Worm (Caenorhabditis elegans) whole organism, late embryonic: ENCODE results near the gene F37H8.6.
A peak's percentile ranks its signal among the peaks of the same experiment; 100 is the strongest.

Source experiments
- C08G9.2 ChIP-seq: sonication (generic microtip); optimal IDR thresholded peaks from 2 replicates; lab custom pipeline; 2016; ENCODE audit warnings: mild to moderate bottlenecking, missing genetic modification characterization, moderate library complexity, missing compliant biosample characterization
- C38D4.7 ChIP-seq: fragments of 200-800 bp; sonication (Bioruptor generic); optimal IDR thresholded peaks from 2 replicates; lab custom pipeline; 2018; ENCODE audit warnings: mild to moderate bottlenecking, missing genetic modification characterization, moderate library complexity, missing compliant biosample characterization
- K09A11.1 ChIP-seq: sonication (generic microtip); optimal IDR thresholded peaks from 2 replicates; lab custom pipeline; 2017; ENCODE audit warnings: antibody characterized with exemption, mild to moderate bottlenecking, missing genetic modification characterization, missing compliant biosample characterization; ENCODE audit not compliant: insufficient read depth
- T23F11.4 ChIP-seq: fragments of 200-800 bp; sonication (Bioruptor generic); optimal IDR thresholded peaks from 2 replicates; lab custom pipeline; 2018; ENCODE audit warnings: mild to moderate bottlenecking, missing genetic modification characterization, missing compliant biosample characterization
- ahr-1 ChIP-seq: sonication (generic microtip); optimal IDR thresholded peaks from 2 replicates; lab custom pipeline; 2016; ENCODE audit warnings: missing genetic modification characterization, missing compliant biosample characterization
- ama-1 ChIP-seq: fragments of 150-350 bp; optimal IDR thresholded peaks from 2 replicates; lab custom pipeline; 2014
- ceh-18 ChIP-seq: sonication (generic microtip); optimal IDR thresholded peaks from 2 replicates; lab custom pipeline; 2016; ENCODE audit warnings: missing genetic modification characterization, missing compliant biosample characterization
- ceh-19 ChIP-seq: fragments of 200-800 bp; sonication (Bioruptor generic); optimal IDR thresholded peaks from 2 replicates; lab custom pipeline; 2018; ENCODE audit warnings: mild to moderate bottlenecking, missing genetic modification characterization, missing compliant biosample characterization
- ceh-2 ChIP-seq: sonication (generic microtip); optimal IDR thresholded peaks from 2 replicates; lab custom pipeline; 2016; ENCODE audit warnings: missing genotype, missing genetic modification characterization, missing compliant biosample characterization
- ceh-22 ChIP-seq: sonication (generic microtip); optimal IDR thresholded peaks from 2 replicates; lab custom pipeline; 2017; ENCODE audit warnings: missing biosample characterization, missing genetic modification characterization
- ceh-45 ChIP-seq: fragments of 200-800 bp; sonication (Bioruptor generic); IDR thresholded peaks from 2 replicates; pipeline ENCODE4 v1.3.6; 2022; ENCODE audit warnings: missing genetic modification reagents, missing genetic modification characterization, missing compliant biosample characterization
- ceh-6 ChIP-seq: fragments of 200-800 bp; sonication (Bioruptor generic); optimal IDR thresholded peaks from 2 replicates; lab custom pipeline; 2018; ENCODE audit warnings: mild to moderate bottlenecking, missing genetic modification characterization, missing compliant biosample characterization
- ceh-9 ChIP-seq: sonication (generic microtip); optimal IDR thresholded peaks from 2 replicates; lab custom pipeline; 2016; ENCODE audit warnings: mild to moderate bottlenecking, missing genetic modification characterization, inconsistent platforms, missing compliant biosample characterization
- che-1 ChIP-seq: sonication (generic microtip); optimal IDR thresholded peaks from 2 replicates; lab custom pipeline; 2016; ENCODE audit warnings: mild to moderate bottlenecking, missing genetic modification characterization, missing compliant biosample characterization
- ets-4 ChIP-seq: sonication (generic microtip); optimal IDR thresholded peaks from 2 replicates; lab custom pipeline; 2016; ENCODE audit warnings: missing genetic modification characterization, missing compliant biosample characterization
- eyg-1 ChIP-seq: sonication (generic microtip); optimal IDR thresholded peaks from 2 replicates; lab custom pipeline; 2016; ENCODE audit warnings: missing genotype, missing genetic modification characterization, missing compliant biosample characterization
- gmeb-2 ChIP-seq: sonication (generic microtip); optimal IDR thresholded peaks from 2 replicates; lab custom pipeline; 2016; ENCODE audit warnings: missing genetic modification characterization, inconsistent platforms, missing compliant biosample characterization
- hlh-13 ChIP-seq: fragments of 200-800 bp; sonication (Bioruptor generic); optimal IDR thresholded peaks from 2 replicates; lab custom pipeline; 2018; ENCODE audit warnings: mild to moderate bottlenecking, missing genetic modification characterization, missing compliant biosample characterization
- hlh-15 ChIP-seq: sonication (generic microtip); optimal IDR thresholded peaks from 2 replicates; lab custom pipeline; 2016; ENCODE audit warnings: missing genetic modification characterization, missing compliant biosample characterization
- hlh-6 ChIP-seq: sonication (generic microtip); optimal IDR thresholded peaks from 2 replicates; lab custom pipeline; 2016; ENCODE audit warnings: missing genotype, missing genetic modification characterization, missing compliant biosample characterization
- hlh-8 ChIP-seq: sonication (generic microtip); optimal IDR thresholded peaks from 2 replicates; lab custom pipeline; 2016; ENCODE audit warnings: missing genotype, missing genetic modification characterization, missing compliant biosample characterization
- madf-2 ChIP-seq: sonication (generic microtip); optimal IDR thresholded peaks from 2 replicates; lab custom pipeline; 2017; ENCODE audit warnings: missing genetic modification characterization, missing compliant biosample characterization
- mec-3 ChIP-seq: sonication (generic microtip); optimal IDR thresholded peaks from 2 replicates; lab custom pipeline; 2016; ENCODE audit warnings: borderline replicate concordance, missing genetic modification characterization, missing compliant biosample characterization
- nfya-1 ChIP-seq: sonication (generic microtip); optimal IDR thresholded peaks from 2 replicates; lab custom pipeline; 2017; ENCODE audit warnings: missing genetic modification characterization, mild to moderate bottlenecking, missing compliant biosample characterization, antibody characterized with exemption, moderate library complexity
- nhr-232 ChIP-seq: sonication (generic microtip); optimal IDR thresholded peaks from 2 replicates; lab custom pipeline; 2016; ENCODE audit warnings: missing genetic modification characterization, missing compliant biosample characterization
- odd-2 ChIP-seq: sonication (generic microtip); optimal IDR thresholded peaks from 2 replicates; lab custom pipeline; 2017; ENCODE audit warnings: antibody characterized with exemption, mild to moderate bottlenecking, missing genetic modification characterization, missing compliant biosample characterization
- pax-1 ChIP-seq: fragments of 150-350 bp; optimal IDR thresholded peaks from 2 replicates; lab custom pipeline; 2014; ENCODE audit warnings: missing biosample characterization, missing genetic modification characterization
- pha-2 ChIP-seq: sonication (generic microtip); optimal IDR thresholded peaks from 2 replicates; lab custom pipeline; 2017; ENCODE audit warnings: mild to moderate bottlenecking, missing genetic modification characterization, missing compliant biosample characterization
- pha-4 ChIP-seq: fragments of 150-350 bp; optimal IDR thresholded peaks from 2 replicates; lab custom pipeline; 2018; ENCODE audit warnings: missing biosample characterization, missing genetic modification reagents, missing genetic modification characterization
- ref-2 ChIP-seq: sonication (generic microtip); optimal IDR thresholded peaks from 2 replicates; lab custom pipeline; 2016; ENCODE audit warnings: missing genetic modification characterization, missing compliant biosample characterization
- rnt-1 ChIP-seq: sonication (generic microtip); optimal IDR thresholded peaks from 2 replicates; lab custom pipeline; 2016; ENCODE audit warnings: missing genetic modification characterization, missing compliant biosample characterization
- sdc-2 ChIP-seq: sonication (generic microtip); optimal IDR thresholded peaks from 2 replicates; lab custom pipeline; 2016; ENCODE audit warnings: missing genotype, missing genetic modification characterization, missing compliant biosample characterization
- sox-2 ChIP-seq: fragments of 200-800 bp; sonication (Bioruptor generic); IDR thresholded peaks from 2 replicates; pipeline ENCODE4 v1.3.6; 2022; ENCODE audit warnings: missing genetic modification reagents, missing genetic modification characterization, missing compliant biosample characterization
- syd-9 ChIP-seq: sonication (generic microtip); optimal IDR thresholded peaks from 2 replicates; lab custom pipeline; 2016; ENCODE audit warnings: mild to moderate bottlenecking, missing genetic modification characterization, moderate library complexity, missing compliant biosample characterization
- tbx-2 ChIP-seq: sonication (generic microtip); optimal IDR thresholded peaks from 2 replicates; lab custom pipeline; 2016; ENCODE audit warnings: missing genetic modification characterization, missing compliant biosample characterization
- tbx-7 ChIP-seq: sonication (generic microtip); optimal IDR thresholded peaks from 2 replicates; lab custom pipeline; 2016; ENCODE audit warnings: missing genotype, missing genetic modification characterization, missing compliant biosample characterization
- ttx-3 ChIP-seq: sonication (generic microtip); optimal IDR thresholded peaks from 2 replicates; lab custom pipeline; 2016; ENCODE audit warnings: missing genetic modification reagents, missing genetic modification characterization, missing compliant biosample characterization
- unc-42 ChIP-seq: sonication (generic microtip); optimal IDR thresholded peaks from 2 replicates; lab custom pipeline; 2016; ENCODE audit warnings: missing genotype, missing genetic modification characterization, missing compliant biosample characterization
- unc-55 ChIP-seq: sonication (generic microtip); optimal IDR thresholded peaks from 2 replicates; lab custom pipeline; 2017; ENCODE audit warnings: missing biosample characterization, missing genetic modification reagents, missing genetic modification characterization
- unc-86 ChIP-seq: sonication (generic microtip); optimal IDR thresholded peaks from 2 replicates; lab custom pipeline; 2016; ENCODE audit warnings: missing genetic modification characterization, missing compliant biosample characterization

F37H8.6 gene

DNA sequence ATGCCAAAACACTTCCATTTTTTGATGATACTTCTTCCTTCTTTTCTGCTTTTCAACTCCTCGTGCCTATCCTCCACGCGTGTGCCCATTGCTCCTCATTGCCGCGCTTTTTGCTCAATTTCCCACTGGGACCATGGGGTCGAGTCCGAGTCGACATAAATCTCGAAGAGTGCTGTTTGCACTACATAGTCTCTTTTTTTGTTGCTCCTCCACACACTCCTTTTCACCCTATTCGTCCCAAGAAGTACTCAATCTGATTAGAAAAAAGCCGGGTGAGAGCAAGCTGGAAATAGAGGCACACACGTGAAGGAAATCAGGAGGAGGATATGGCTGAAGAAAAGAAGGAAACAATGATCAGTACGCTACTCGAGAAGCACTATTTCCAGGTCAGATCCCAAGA, 34.7 kb downstream of the F37H8.6 start, which contains the start of gene arrd-6:
TSS of gene arrd-6 (plus strand) at position 169 of the 400 bp plus-strand sequence.
- TF ChIP-seq ama-1 (lab: Kevin White, UChicago) = no peak
- TF ChIP-seq madf-2 (tag; lab: Kevin White, UChicago) = no peak
- no peak for TF ChIP-seq ceh-45 (GFP tag; lab: Robert Waterston, UW)
- TF ChIP-seq gmeb-2 = no peak
- TF ChIP-seq pax-1 (tag; lab: Kevin White, UChicago) = no peak
- no peak for TF ChIP-seq tbx-2 (tag; lab: Kevin White, UChicago)
- TF ChIP-seq ceh-6 (GFP tag; lab: Kevin White, UChicago) = no peak
- TF ChIP-seq ceh-2 = no peak
- TF ChIP-seq pha-4 (tag; lab: Kevin White, UChicago) = no peak
- TF ChIP-seq che-1 (tag; lab: Kevin White, UChicago) = no peak
- TF ChIP-seq nfya-1 (tag; lab: Kevin White, UChicago) = no peak
- no peak for TF ChIP-seq C38D4.7 (GFP tag; lab: Kevin White, UChicago)
- TF ChIP-seq ets-4 = no peak
- no peak for TF ChIP-seq unc-86 (tag; lab: Kevin White, UChicago)
- no peak for TF ChIP-seq ttx-3 (tag; lab: Kevin White, UChicago)
- TF ChIP-seq ceh-9 (tag; lab: Kevin White, UChicago) = no peak
- no peak for TF ChIP-seq ceh-19 (GFP tag; lab: Kevin White, UChicago)
- TF ChIP-seq C08G9.2 (tag; lab: Kevin White, UChicago) = no peak
- TF ChIP-seq eyg-1 (tag; lab: Kevin White, UChicago) = no peak

DNA sequence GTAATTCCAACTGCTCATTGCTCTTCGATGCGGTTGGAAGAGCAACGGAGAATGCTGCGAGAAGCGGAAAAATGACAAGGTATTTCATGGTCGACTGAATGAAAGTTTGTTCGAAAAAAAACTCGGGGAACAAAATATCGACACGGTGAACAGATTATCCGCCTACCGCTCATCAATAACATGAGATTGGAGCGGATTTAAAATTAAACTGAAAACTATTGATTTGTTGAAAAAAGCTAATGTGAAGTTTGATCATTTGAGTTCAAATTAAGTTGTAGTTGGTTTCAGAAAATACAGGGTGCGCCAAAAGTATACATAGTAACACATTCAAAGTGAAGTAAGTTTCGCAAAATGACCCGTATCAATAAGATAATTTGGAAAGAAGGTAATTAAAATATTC, 37.1 kb downstream of the F37H8.6 start, which contains the start of gene F40F8.4:
TSS of gene F40F8.4 (minus strand) at position 101 of the 400 bp plus-strand sequence.
- TF ChIP-seq tbx-7 (no peak), hlh-15 (tag; lab: Kevin White, UChicago) (no peak), mec-3 (no peak), sox-2 (no peak), gmeb-2 (no peak), ceh-19 (GFP tag; lab: Kevin White, UChicago) (no peak), ceh-18 (no peak), ceh-2 (no peak), ref-2 (no peak), K09A11.1 (tag; lab: Kevin White, UChicago) (no peak), pha-2 (tag; lab: Kevin White, UChicago) (no peak), ahr-1 (no peak), nhr-232 (tag; lab: Kevin White, UChicago) (no peak), sdc-2 (tag; lab: Kevin White, UChicago) (no peak), odd-2 (tag; lab: Kevin White, UChicago) (no peak), T23F11.4 (no peak)

- TF ChIP-seq unc-55 (peak; percentile 76), hlh-15 (tag; lab: Kevin White, UChicago) (no peak), ceh-9 (tag; lab: Kevin White, UChicago) (no peak), T23F11.4 (no peak)
- TF ChIP-seq, all 69 proteins: peak for 1
Measured at ce11 chrII:11135773-11136172, 41.5 kb downstream of the F37H8.6 start.

DNA sequence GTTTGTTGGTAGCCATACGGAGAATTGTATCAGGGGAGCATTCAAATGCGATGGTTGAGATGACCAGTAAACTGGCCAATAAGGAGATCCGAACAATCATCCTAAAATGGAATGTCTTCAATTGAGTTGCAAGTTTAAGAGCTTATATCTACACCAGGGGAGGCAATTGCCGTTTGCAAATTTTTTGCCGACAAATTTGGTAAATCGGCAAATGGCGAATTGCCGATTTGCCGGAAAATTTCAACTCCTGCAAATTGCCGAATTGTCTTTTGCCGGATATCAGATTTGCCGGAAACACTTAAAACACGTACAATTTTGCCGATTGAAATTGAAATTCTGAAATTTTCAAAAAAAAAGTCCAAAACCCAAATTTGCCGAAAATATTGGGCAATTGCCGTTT, 42.4 kb downstream of the F37H8.6 start, which contains the start of gene F40F8.5:
TSS of gene F40F8.5 (minus strand) at position 101 of the 400 bp plus-strand sequence.
- TF ChIP-seq rnt-1 (tag; lab: Kevin White, UChicago) = no peak
- no peak for TF ChIP-seq hlh-8
- TF ChIP-seq ref-2 = no peak
- TF ChIP-seq pha-2 (tag; lab: Kevin White, UChicago) = no peak
- TF ChIP-seq unc-86 (tag; lab: Kevin White, UChicago) = no peak
- TF ChIP-seq ceh-22 (tag; lab: Kevin White, UChicago) = no peak
- TF ChIP-seq ceh-19 (GFP tag; lab: Kevin White, UChicago) = no peak
- no peak for TF ChIP-seq sdc-2 (tag; lab: Kevin White, UChicago)
- no peak for TF ChIP-seq odd-2 (tag; lab: Kevin White, UChicago)
- no peak for TF ChIP-seq C08G9.2 (tag; lab: Kevin White, UChicago)
- no peak for TF ChIP-seq nfya-1 (tag; lab: Kevin White, UChicago)
- TF ChIP-seq unc-42 = no peak
- TF ChIP-seq hlh-13 (GFP tag; lab: Kevin White, UChicago) = no peak
- no peak for TF ChIP-seq T23F11.4
- TF ChIP-seq ceh-2 = no peak
- no peak for TF ChIP-seq syd-9 (tag; lab: Kevin White, UChicago)
- TF ChIP-seq hlh-6 (tag; lab: Kevin White, UChicago) = no peak
